Worm (Caenorhabditis elegans) whole organism, late embryonic: ENCODE results near the gene R07E5.7.

ENCODE experiments used
- K09A11.1 ChIP-seq: sonication (generic microtip); optimal IDR thresholded peaks from 2 replicates; lab custom pipeline; 2017; ENCODE audit warnings: antibody characterized with exemption, mild to moderate bottlenecking, missing genetic modification characterization, missing compliant biosample characterization; ENCODE audit not compliant: insufficient read depth
- ceh-30 ChIP-seq: fragments of 150-350 bp; optimal IDR thresholded peaks from 2 replicates; lab custom pipeline; 2014; ENCODE audit warnings: missing biosample characterization, missing genetic modification characterization
- ceh-34 ChIP-seq: sonication (generic microtip); optimal IDR thresholded peaks from 2 replicates; lab custom pipeline; 2016; ENCODE audit warnings: mild to moderate bottlenecking, missing genetic modification characterization, missing compliant biosample characterization
- elt-2 ChIP-seq: sonication (generic microtip); optimal IDR thresholded peaks from 2 replicates; lab custom pipeline; 2016; ENCODE audit warnings: missing genetic modification reagents, missing genetic modification characterization, missing compliant biosample characterization
- elt-4 ChIP-seq: sonication (generic microtip); optimal IDR thresholded peaks from 2 replicates; lab custom pipeline; 2016; ENCODE audit warnings: missing genetic modification characterization, missing compliant biosample characterization
- fkh-10 ChIP-seq: fragments of 150-350 bp; optimal IDR thresholded peaks from 2 replicates; lab custom pipeline; 2014; ENCODE audit warnings: missing biosample characterization, missing genetic modification reagents, missing genetic modification characterization
- gmeb-2 ChIP-seq: sonication (generic microtip); optimal IDR thresholded peaks from 2 replicates; lab custom pipeline; 2016; ENCODE audit warnings: missing genetic modification characterization, inconsistent platforms, missing compliant biosample characterization
- lin-11 ChIP-seq: fragments of 200-800 bp; sonication (Bioruptor generic); optimal IDR thresholded peaks from 2 replicates; lab custom pipeline; 2018; ENCODE audit warnings: mild to moderate bottlenecking, missing genetic modification characterization, missing compliant biosample characterization
- nfya-1 ChIP-seq: sonication (generic microtip); optimal IDR thresholded peaks from 2 replicates; lab custom pipeline; 2017; ENCODE audit warnings: missing genetic modification characterization, mild to moderate bottlenecking, missing compliant biosample characterization, antibody characterized with exemption, moderate library complexity
- pha-4 ChIP-seq: fragments of 150-350 bp; optimal IDR thresholded peaks from 2 replicates; lab custom pipeline; 2018; ENCODE audit warnings: missing biosample characterization, missing genetic modification reagents, missing genetic modification characterization
- tbx-7 ChIP-seq: sonication (generic microtip); optimal IDR thresholded peaks from 2 replicates; lab custom pipeline; 2016; ENCODE audit warnings: missing genotype, missing genetic modification characterization, missing compliant biosample characterization
- zip-5 ChIP-seq: sonication (generic microtip); optimal IDR thresholded peaks from 2 replicates; lab custom pipeline; 2016; ENCODE audit warnings: missing genetic modification characterization, missing compliant biosample characterization

- no peak for TF ChIP-seq fkh-10
- no peak for TF ChIP-seq ceh-30 (tag; lab: Kevin White, UChicago)
- TF ChIP-seq lin-11 (tag; lab: Kevin White, UChicago) = no peak
- TF ChIP-seq elt-4 (tag; lab: Kevin White, UChicago) = no peak
- no peak for TF ChIP-seq gmeb-2 (tag; lab: Kevin White, UChicago)
- TF ChIP-seq ceh-34 (tag; lab: Kevin White, UChicago) = no peak
- no peak for TF ChIP-seq nfya-1 (tag; lab: Kevin White, UChicago)
- no peak for TF ChIP-seq K09A11.1
- no peak for TF ChIP-seq elt-2 (tag; lab: Kevin White, UChicago)
- no peak for TF ChIP-seq zip-5 (tag; lab: Kevin White, UChicago)
- TF ChIP-seq pha-4 (tag; lab: Kevin White, UChicago) = no peak
- TF ChIP-seq tbx-7 = no peak
Observed at ce11 chrIII:4405986-4406385, 13.0 kb downstream of the R07E5.7 start, which contains the start of gene rnp-4.
